Fruit fly (Drosophila melanogaster) whole organism, pupa: Measurements from ENCODE around the gene CG15882.

Experiments
- CG10348 ChIP-seq: fragments of 200-800 bp; sonication (Bioruptor generic); IDR thresholded peaks from 2 replicates; pipeline ENCODE4 v1.3.6; 2022; ENCODE audit warnings: missing biosample characterization, missing genetic modification characterization
- CG12605 ChIP-seq: fragments of 200-800 bp; sonication (Bioruptor generic); IDR thresholded peaks from 2 replicates; pipeline ENCODE4 v1.3.6; 2022; ENCODE audit warnings: missing biosample characterization, missing genetic modification characterization
- CG13204 ChIP-seq: fragments of 200-800 bp; sonication (Bioruptor generic); optimal IDR thresholded peaks from 2 replicates; lab custom pipeline; 2018; ENCODE audit warnings: missing biosample characterization, mild to moderate bottlenecking, missing genetic modification characterization, moderate library complexity
- CG14655 ChIP-seq: fragments of 200-800 bp; sonication (Bioruptor generic); optimal IDR thresholded peaks from 3 replicates; lab custom pipeline; 2017; ENCODE audit warnings: mild to moderate bottlenecking, missing biosample characterization, missing genetic modification reagents, missing genetic modification characterization
- CG15710 ChIP-seq: fragments of 200-800 bp; sonication (Bioruptor generic); optimal IDR thresholded peaks from 2 replicates; lab custom pipeline; 2018; ENCODE audit warnings: missing biosample characterization, mild to moderate bottlenecking, missing genetic modification characterization, moderate library complexity
- CG17806 ChIP-seq: fragments of 200-800 bp; sonication (Bioruptor generic); optimal IDR thresholded peaks from 2 replicates; lab custom pipeline; 2018; ENCODE audit warnings: missing biosample characterization, mild to moderate bottlenecking, missing genetic modification characterization, moderate library complexity
- CG32121 ChIP-seq: fragments of 200-800 bp; sonication (Bioruptor generic); IDR thresholded peaks from 2 replicates; pipeline ENCODE4 v1.3.6; 2022; ENCODE audit warnings: missing biosample characterization, missing genetic modification characterization
- CG34367 ChIP-seq: fragments of 200-800 bp; sonication (Bioruptor generic); optimal IDR thresholded peaks from 2 replicates; lab custom pipeline; 2018; ENCODE audit warnings: missing biosample characterization, mild to moderate bottlenecking, missing genetic modification characterization
- CG4496 ChIP-seq: fragments of 200-800 bp; sonication (Bioruptor generic); IDR thresholded peaks from 3 replicates; pipeline ENCODE4 v1.3.6; 2022; ENCODE audit warnings: missing biosample characterization, missing genetic modification characterization
- CG8159 ChIP-seq: fragments of 200-800 bp; sonication (Bioruptor generic); optimal IDR thresholded peaks from 3 replicates; lab custom pipeline; 2018; ENCODE audit warnings: missing biosample characterization, mild to moderate bottlenecking, missing genetic modification characterization, moderate library complexity
- CG8301 ChIP-seq: fragments of 200-800 bp; sonication (Bioruptor generic); optimal IDR thresholded peaks from 2 replicates; lab custom pipeline; 2018; ENCODE audit warnings: missing biosample characterization, mild to moderate bottlenecking, missing genetic modification characterization
- CG9948 ChIP-seq: fragments of 200-800 bp; sonication (Bioruptor generic); optimal IDR thresholded peaks from 2 replicates; lab custom pipeline; 2018; ENCODE audit warnings: missing biosample characterization, mild to moderate bottlenecking, missing genetic modification characterization, moderate library complexity
- D1 ChIP-seq: fragments of 200-800 bp; sonication (Bioruptor generic); optimal IDR thresholded peaks from 2 replicates; lab custom pipeline; 2018; ENCODE audit warnings: missing biosample characterization, mild to moderate bottlenecking, missing genetic modification characterization, moderate library complexity
- EcR ChIP-seq: fragments of 200-800 bp; sonication (Bioruptor generic); optimal IDR thresholded peaks from 3 replicates; lab custom pipeline; 2019; ENCODE audit warnings: missing biosample characterization, missing genetic modification characterization, mild to moderate bottlenecking, moderate library complexity, missing genetic modification reagents
- Ets98B ChIP-seq: fragments of 200-800 bp; sonication (Bioruptor generic); IDR thresholded peaks from 2 replicates; pipeline ENCODE4 v1.3.6; 2022; ENCODE audit warnings: missing biosample characterization, missing genetic modification characterization
- Pif1A ChIP-seq: fragments of 200-800 bp; sonication (Bioruptor generic); optimal IDR thresholded peaks from 3 replicates; lab custom pipeline; 2016; ENCODE audit warnings: missing biosample characterization, missing genetic modification characterization
- Pif1B ChIP-seq: fragments of 200-800 bp; sonication (Bioruptor generic); optimal IDR thresholded peaks from 3 replicates; lab custom pipeline; 2016; ENCODE audit warnings: missing biosample characterization, missing genetic modification characterization
- Snoo ChIP-seq: fragments of 200-800 bp; sonication (Bioruptor generic); optimal IDR thresholded peaks from 3 replicates; lab custom pipeline; 2017; ENCODE audit warnings: missing biosample characterization, mild to moderate bottlenecking, missing genetic modification characterization, inconsistent platforms
- fd96Ca ChIP-seq: fragments of 200-800 bp; sonication (Bioruptor generic); IDR thresholded peaks from 3 replicates; pipeline ENCODE4 v1.3.6; 2022; ENCODE audit warnings: missing biosample characterization, missing genetic modification characterization
- gl ChIP-seq: fragments of 200-800 bp; sonication (Bioruptor generic); optimal IDR thresholded peaks from 2 replicates; lab custom pipeline; 2018; ENCODE audit warnings: missing biosample characterization, mild to moderate bottlenecking, missing genetic modification characterization
- rn ChIP-seq: fragments of 200-800 bp; sonication (Bioruptor generic); IDR thresholded peaks from 2 replicates; pipeline ENCODE4 v1.3.6; 2022; ENCODE audit warnings: missing biosample characterization, missing genetic modification characterization

CG15882 gene

DNA sequence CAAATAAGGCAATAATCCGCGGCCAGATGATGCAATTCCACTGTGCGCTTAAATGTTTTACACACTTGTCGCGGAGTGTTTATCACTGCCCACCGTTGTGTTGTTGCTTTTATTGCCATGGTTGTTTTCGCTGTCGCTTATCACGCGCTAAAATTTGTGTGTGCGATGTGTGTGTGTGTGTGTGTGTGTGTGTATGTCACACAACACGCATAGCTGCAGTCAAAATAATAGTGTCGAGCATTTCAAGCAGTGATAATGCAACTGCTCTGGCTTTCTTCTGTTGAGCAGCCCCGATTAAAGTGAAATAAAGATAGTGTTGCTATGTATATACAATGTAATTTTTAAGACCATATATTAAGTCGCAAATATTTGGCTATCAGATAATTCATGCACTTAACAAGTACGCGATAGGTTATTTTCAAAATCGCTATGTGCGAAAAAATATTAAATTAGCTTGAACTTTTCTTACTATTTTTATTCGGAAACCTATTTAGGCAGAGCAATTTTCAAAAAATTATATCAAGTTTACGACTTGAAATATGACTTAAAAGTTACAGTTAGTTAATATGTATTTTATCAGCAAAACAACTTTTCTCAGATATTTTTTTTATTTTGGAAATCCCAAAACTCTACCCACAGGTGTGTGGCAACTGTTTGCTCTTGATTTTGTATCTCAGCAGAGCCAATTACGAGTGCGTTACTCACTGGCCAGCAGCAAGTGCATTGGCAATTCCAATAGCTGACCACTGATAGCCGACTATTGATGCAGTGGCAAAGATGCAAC lies 42.2 kb upstream of the CG15882 start:
- TF ChIP-seq CG15710 (tag; lab: Kevin White, UChicago) (peak; percentile 39), CG34367 (tag; lab: Kevin White, UChicago) (no peak), rn (GFP tag; lab: Robert Waterston, UW) (no peak), CG4496 (GFP tag; lab: Robert Waterston, UW) (no peak), Snoo (tag; lab: Kevin White, UChicago) (peak; percentile 45), CG32121 (GFP tag; lab: Robert Waterston, UW) (peak; percentile 40; the same call in 1 of the 2 replicates), CG14655 (GFP tag; lab: Kevin White, UChicago) (peak; percentile 52), Pif1A (no peak), Ets98B (GFP tag; lab: Robert Waterston, UW) (no peak), Pif1B (GFP tag; lab: Kevin White, UChicago) (no peak), CG10348 (GFP tag; lab: Robert Waterston, UW) (no peak), CG13204 (no peak), CG8159 (tag; lab: Kevin White, UChicago) (peak; percentile 54), CG12605 (GFP tag; lab: Robert Waterston, UW) (no peak), gl (no peak), D1 (no peak), fd96Ca (GFP tag; lab: Robert Waterston, UW) (0 out of 3 replicates have a peak, but pooled peaks have one; percentile 37), CG8301 (tag; lab: Kevin White, UChicago) (no peak), CG17806 (tag; lab: Kevin White, UChicago) (no peak), EcR (no peak), CG9948 (tag; lab: Kevin White, UChicago) (no peak)

DNA sequence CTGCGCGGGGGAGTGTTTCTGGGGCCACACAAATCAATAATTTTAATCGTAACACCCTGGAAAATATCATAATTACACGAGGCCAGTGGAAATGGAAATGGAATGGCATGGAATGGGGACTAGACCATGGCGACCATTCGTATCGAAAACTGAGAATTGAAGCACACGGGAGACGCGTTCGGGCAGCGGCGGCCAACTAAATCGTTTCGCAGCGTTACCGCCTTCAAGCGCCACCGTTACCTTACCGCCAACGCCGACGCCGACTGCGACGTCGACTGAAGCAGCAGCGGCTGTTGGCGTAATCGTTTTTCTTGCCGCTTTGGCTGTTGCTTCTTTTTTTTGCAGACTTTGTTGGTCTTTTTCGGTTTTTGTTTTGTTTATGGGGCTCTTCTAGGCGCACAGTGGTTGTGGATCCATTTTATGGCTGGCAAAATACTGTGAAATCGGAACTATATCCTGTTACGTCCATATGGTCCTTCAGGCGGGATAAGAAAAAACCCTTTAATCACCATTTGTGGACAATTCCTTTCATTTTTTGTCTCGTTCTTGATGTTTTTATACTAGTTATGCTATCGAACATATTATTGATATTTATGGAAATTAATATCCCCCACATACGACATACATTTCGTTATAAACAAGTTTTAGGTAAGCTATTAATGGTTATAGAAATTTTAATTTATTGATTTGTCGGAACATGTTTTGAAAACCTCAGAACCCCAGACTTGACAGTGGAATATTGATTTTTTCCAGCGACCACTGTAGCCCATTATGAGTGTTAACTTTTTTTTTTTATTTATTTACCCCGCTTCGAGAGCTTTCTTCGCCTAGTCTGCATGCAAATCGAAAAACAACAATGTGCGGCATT lies 41.2 kb upstream of the CG15882 start:
- TF ChIP-seq CG17806 (tag; lab: Kevin White, UChicago) (peak; percentile 16), CG4496 (GFP tag; lab: Robert Waterston, UW) (peak; percentile 81), CG13204 (peak; percentile 81), CG9948 (tag; lab: Kevin White, UChicago) (peak; percentile 25), CG12605 (GFP tag; lab: Robert Waterston, UW) (peak; percentile 83), CG34367 (tag; lab: Kevin White, UChicago) (peak; percentile 49), CG10348 (GFP tag; lab: Robert Waterston, UW) (no peak), rn (GFP tag; lab: Robert Waterston, UW) (no peak), EcR (no peak), D1 (no peak), Ets98B (GFP tag; lab: Robert Waterston, UW) (peak; percentile 61), CG8159 (tag; lab: Kevin White, UChicago) (peak; percentile 43), fd96Ca (GFP tag; lab: Robert Waterston, UW) (peak; percentile 40; the same call in 1 of the 3 replicates), Snoo (tag; lab: Kevin White, UChicago) (no peak), Pif1A (no peak), gl (peak; percentile 79), CG32121 (GFP tag; lab: Robert Waterston, UW) (peak; percentile 36; the same call in 1 of the 2 replicates), CG15710 (tag; lab: Kevin White, UChicago) (peak; percentile 63), Pif1B (GFP tag; lab: Kevin White, UChicago) (no peak), CG14655 (GFP tag; lab: Kevin White, UChicago) (no peak), CG8301 (tag; lab: Kevin White, UChicago) (no peak)

dm6 chrX:19164726-19165125 lies 40.5 kb upstream of the CG15882 start:
- TF ChIP-seq CG8301 (tag; lab: Kevin White, UChicago) (no peak), Snoo (tag; lab: Kevin White, UChicago) (peak; percentile 58), CG32121 (GFP tag; lab: Robert Waterston, UW) (no peak), CG4496 (GFP tag; lab: Robert Waterston, UW) (0 out of 3 replicates have a peak, but pooled peaks have one; percentile 34), CG9948 (tag; lab: Kevin White, UChicago) (peak; percentile 17), Pif1A (peak; percentile 23), rn (GFP tag; lab: Robert Waterston, UW) (no peak), gl (no peak)

dm6 chrX:19163446-19163845 lies 39.3 kb upstream of the CG15882 start:
- TF ChIP-seq CG9948 (tag; lab: Kevin White, UChicago): no peak
- no peak for TF ChIP-seq CG34367 (tag; lab: Kevin White, UChicago)
- no peak for TF ChIP-seq CG13204
- TF ChIP-seq CG10348 (GFP tag; lab: Robert Waterston, UW): no peak
- TF ChIP-seq Snoo (tag; lab: Kevin White, UChicago): no peak
- TF ChIP-seq CG4496 (GFP tag; lab: Robert Waterston, UW): no peak
- TF ChIP-seq fd96Ca (GFP tag; lab: Robert Waterston, UW): no peak
- no peak for TF ChIP-seq Ets98B (GFP tag; lab: Robert Waterston, UW)
- TF ChIP-seq CG15710 (tag; lab: Kevin White, UChicago): no peak
- TF ChIP-seq Pif1A: no peak
- no peak for TF ChIP-seq gl
- no peak for TF ChIP-seq Pif1B (GFP tag; lab: Kevin White, UChicago)
- no peak for TF ChIP-seq CG8159 (tag; lab: Kevin White, UChicago)
- TF ChIP-seq CG14655 (GFP tag; lab: Kevin White, UChicago): no peak
- TF ChIP-seq CG32121 (GFP tag; lab: Robert Waterston, UW): no peak
- no peak for TF ChIP-seq CG8301 (tag; lab: Kevin White, UChicago)
- TF ChIP-seq rn (GFP tag; lab: Robert Waterston, UW): no peak
- TF ChIP-seq CG17806 (tag; lab: Kevin White, UChicago): no peak
- TF ChIP-seq, all 21 proteins: peak for 0
